Fruit fly (Drosophila melanogaster) whole organism: ENCODE results near the gene DCTN6-p27.

Source experiments
- Dll ChIP-seq: fragments of >200 bp; optimal IDR thresholded peaks from 2 replicates; lab custom pipeline; 2017
- EcR ChIP-seq, 2 experiments: fragments of >200 bp; optimal IDR thresholded peaks; 2 replicates each; lab custom pipeline; 2017; ENCODE audit warnings: missing biosample characterization in 2 of 2, missing genetic modification characterization in 2 of 2, missing genetic modification reagents in 2 of 2
- pan ChIP-seq: fragments of >200 bp; optimal IDR thresholded peaks from 2 replicates; lab custom pipeline; 2017
- usp ChIP-seq: fragments of >200 bp; optimal IDR thresholded peaks from 2 replicates; lab custom pipeline; 2017; ENCODE audit warnings: missing biosample characterization, missing genetic modification characterization, mixed read lengths

DNA sequence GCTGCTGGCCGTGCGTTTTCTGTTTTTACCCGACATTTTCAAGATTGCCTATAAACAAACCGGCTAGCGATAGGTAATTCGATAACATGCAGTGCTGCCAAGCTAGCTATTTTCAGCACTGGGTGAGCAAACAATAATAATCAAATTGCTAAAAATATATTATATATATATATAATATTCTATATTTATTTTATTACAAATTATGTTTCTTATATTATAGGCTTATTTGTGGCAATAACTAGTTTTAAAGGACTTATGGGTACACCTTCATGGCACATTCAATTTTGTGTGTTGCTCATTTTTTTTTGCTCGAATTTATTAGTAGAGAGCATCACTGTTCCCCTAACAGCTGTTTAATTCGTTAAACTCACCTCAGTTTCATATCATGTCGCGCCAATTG lies 5.2 kb upstream of the DCTN6-p27 start:
- TF ChIP-seq Dll = no peak
- no peak for TF ChIP-seq usp (GFP tag; lab: Kevin White, UChicago)
- no peak for TF ChIP-seq pan (lab: Kevin White, UChicago)
- TF ChIP-seq EcR (GFP tag; optimal IDR thresholded peaks at IDR 0.05; lab: Kevin White, UChicago) = no peak
